Worm (Caenorhabditis elegans) whole organism, L1 larva: ENCODE results near the gene T20D3.6.

Experiments used
- C04F5.9 ChIP-seq: sonication (generic microtip); optimal IDR thresholded peaks from 2 replicates; lab custom pipeline; 2016; ENCODE audit warnings: missing genetic modification characterization, missing compliant biosample characterization
- C16A3.4 ChIP-seq: fragments of 150-350 bp; optimal IDR thresholded peaks from 2 replicates; lab custom pipeline; 2014; ENCODE audit warnings: missing biosample characterization, missing genetic modification characterization
- F16B12.6 ChIP-seq: fragments of 150-350 bp; optimal IDR thresholded peaks from 2 replicates; lab custom pipeline; 2014; ENCODE audit warnings: missing biosample characterization, missing genetic modification characterization
- aha-1 ChIP-seq: fragments of 150-350 bp; optimal IDR thresholded peaks from 2 replicates; lab custom pipeline; 2014; ENCODE audit warnings: missing biosample characterization, missing genetic modification characterization
- alr-1 ChIP-seq: fragments of 200-800 bp; sonication (Bioruptor generic); optimal IDR thresholded peaks from 2 replicates; lab custom pipeline; 2018; ENCODE audit warnings: borderline replicate concordance, mild to moderate bottlenecking, missing genetic modification characterization, missing compliant biosample characterization
- aly-2 ChIP-seq: fragments of 150-350 bp; optimal IDR thresholded peaks from 2 replicates; lab custom pipeline; 2014; ENCODE audit warnings: missing biosample characterization, missing genetic modification characterization
- ama-1 ChIP-seq: fragments of 150-350 bp; optimal IDR thresholded peaks from 2 replicates; lab custom pipeline; 2014
- blmp-1 ChIP-seq: fragments of 150-350 bp; optimal IDR thresholded peaks from 2 replicates; lab custom pipeline; 2014; ENCODE audit warnings: missing biosample characterization, missing genetic modification characterization
- ceh-63 ChIP-seq: fragments of 200-800 bp; sonication (Bioruptor generic); optimal IDR thresholded peaks from 2 replicates; lab custom pipeline; 2018; ENCODE audit warnings: mild to moderate bottlenecking, missing genetic modification characterization, missing compliant biosample characterization
- ceh-82 ChIP-seq, 3 experiments: fragments of 150-350 bp in 1 of 3; sonication (generic microtip) in 2 of 3; optimal IDR thresholded peaks; 2 replicates each; lab custom pipeline; 2014 to 2017; ENCODE audit warnings: missing biosample characterization in 3 of 3, missing genetic modification characterization in 3 of 3
- ceh-90 ChIP-seq: sonication (generic microtip); optimal IDR thresholded peaks from 2 replicates; lab custom pipeline; 2016; ENCODE audit warnings: missing genetic modification characterization, missing compliant biosample characterization
- efl-1 ChIP-seq, 4 experiments: fragments of 150-350 bp; optimal IDR thresholded peaks in 3 of 4; peaks in 1 of 4; 1 replicate in 1 of 4; 2 replicates in 3 of 4; lab custom pipeline; 2014; ENCODE audit warnings: missing biosample characterization in 2 of 4, missing genetic modification characterization in 2 of 4, missing genetic modification reagents in 2 of 4
- elt-3 ChIP-seq, 6 experiments: fragments of 150-350 bp in 1 of 6; sonication (generic microtip); optimal IDR thresholded peaks; 2 replicates each; lab custom pipeline; 2017 to 2018; ENCODE audit warnings: missing biosample characterization in 6 of 6, missing genetic modification characterization in 6 of 6, inconsistent platforms in 1 of 6
- fos-1 ChIP-seq: fragments of 150-350 bp; optimal IDR thresholded peaks from 2 replicates; lab custom pipeline; 2014; ENCODE audit warnings: missing biosample characterization, missing genetic modification characterization
- grh-1 ChIP-seq: fragments of 200-800 bp; sonication (Bioruptor generic); IDR thresholded peaks from 2 replicates; pipeline ENCODE4 v1.3.6; 2022; ENCODE audit warnings: missing genetic modification reagents, missing genetic modification characterization, missing compliant biosample characterization
- hpl-2 ChIP-seq: fragments of 150-350 bp; optimal IDR thresholded peaks from 2 replicates; lab custom pipeline; 2014; ENCODE audit warnings: missing biosample characterization, missing genetic modification reagents, missing genetic modification characterization
- lin-13 ChIP-seq: fragments of 150-350 bp; optimal IDR thresholded peaks from 2 replicates; lab custom pipeline; 2014; ENCODE audit warnings: missing biosample characterization, missing genetic modification reagents, missing genetic modification characterization
- lin-14 ChIP-seq: fragments of 200-800 bp; sonication (Bioruptor generic); optimal IDR thresholded peaks from 2 replicates; lab custom pipeline; 2018; ENCODE audit warnings: mild to moderate bottlenecking, missing genetic modification characterization, moderate library complexity, missing compliant biosample characterization
- lin-35 ChIP-seq, 2 experiments: fragments of 150-350 bp; optimal IDR thresholded peaks; 2 replicates each; lab custom pipeline; 2014; ENCODE audit warnings: missing biosample characterization in 2 of 2, missing genetic modification characterization in 2 of 2, missing genetic modification reagents in 2 of 2
- lin-39 ChIP-seq: fragments of 150-350 bp; optimal IDR thresholded peaks from 2 replicates; lab custom pipeline; 2014; ENCODE audit warnings: missing biosample characterization, missing genetic modification reagents, missing genetic modification characterization
- lsy-2 ChIP-seq, 2 experiments: fragments of 150-350 bp; optimal IDR thresholded peaks; 2 replicates each; lab custom pipeline; 2014; ENCODE audit warnings: missing biosample characterization in 2 of 2, missing genetic modification characterization in 2 of 2
- mdl-1 ChIP-seq, 2 experiments: fragments of 150-350 bp; optimal IDR thresholded peaks; 2 replicates each; lab custom pipeline; 2014 to 2017; ENCODE audit warnings: missing biosample characterization in 2 of 2, missing genetic modification characterization in 2 of 2, inconsistent platforms in 1 of 2
- mep-1 ChIP-seq: fragments of 150-350 bp; optimal IDR thresholded peaks from 2 replicates; lab custom pipeline; 2014; ENCODE audit warnings: missing biosample characterization, missing genetic modification characterization
- nhr-11 ChIP-seq: fragments of 150-350 bp; optimal IDR thresholded peaks from 2 replicates; lab custom pipeline; 2014; ENCODE audit warnings: missing biosample characterization, missing genetic modification characterization
- nhr-28 ChIP-seq: fragments of 150-350 bp; optimal IDR thresholded peaks from 2 replicates; lab custom pipeline; 2014; ENCODE audit warnings: missing biosample characterization, missing genetic modification characterization
- nhr-71 ChIP-seq: sonication (generic microtip); optimal IDR thresholded peaks from 2 replicates; lab custom pipeline; 2016; ENCODE audit warnings: mild to moderate bottlenecking, missing genetic modification characterization, moderate library complexity, missing compliant biosample characterization
- nhr-76 ChIP-seq: sonication (generic microtip); optimal IDR thresholded peaks from 2 replicates; lab custom pipeline; 2017; ENCODE audit warnings: missing biosample characterization, missing genetic modification characterization
- nhr-85 ChIP-seq: sonication (generic microtip); peaks from one replicate; lab custom pipeline; 2016; ENCODE audit warnings: missing genetic modification characterization, inconsistent platforms, missing compliant biosample characterization
- nhr-90 ChIP-seq: sonication (generic microtip); optimal IDR thresholded peaks from 2 replicates; lab custom pipeline; 2016; ENCODE audit warnings: mild to moderate bottlenecking, missing genetic modification characterization, missing compliant biosample characterization; ENCODE audit not compliant: poor library complexity
- pag-3 ChIP-seq: sonication (generic microtip); optimal IDR thresholded peaks from 2 replicates; lab custom pipeline; 2017; ENCODE audit warnings: missing genetic modification characterization, mild to moderate bottlenecking, missing compliant biosample characterization, antibody characterized with exemption, borderline replicate concordance; ENCODE audit not compliant: insufficient read depth
- pax-3 ChIP-seq: fragments of 200-800 bp; sonication (Bioruptor generic); optimal IDR thresholded peaks from 2 replicates; lab custom pipeline; 2018; ENCODE audit warnings: mild to moderate bottlenecking, missing genetic modification characterization, moderate library complexity, missing compliant biosample characterization
- pqm-1 ChIP-seq: sonication (generic microtip); optimal IDR thresholded peaks from 3 replicates; lab custom pipeline; 2017; ENCODE audit warnings: missing biosample characterization, missing genetic modification characterization
- rnt-1 ChIP-seq: sonication (generic microtip); optimal IDR thresholded peaks from 2 replicates; lab custom pipeline; 2016; ENCODE audit warnings: mild to moderate bottlenecking, missing genetic modification characterization, moderate library complexity, missing compliant biosample characterization
- skn-1 ChIP-seq: fragments of 150-350 bp; optimal IDR thresholded peaks from 2 replicates; lab custom pipeline; 2014; ENCODE audit warnings: missing biosample characterization, missing genetic modification characterization
- snu-23 ChIP-seq: sonication (generic microtip); optimal IDR thresholded peaks from 2 replicates; lab custom pipeline; 2016; ENCODE audit warnings: missing genetic modification characterization, missing compliant biosample characterization
- sup-37 ChIP-seq: fragments of 200-800 bp; sonication (Bioruptor generic); optimal IDR thresholded peaks from 2 replicates; lab custom pipeline; 2018; ENCODE audit warnings: mild to moderate bottlenecking, missing genetic modification characterization, missing compliant biosample characterization
- swsn-7 ChIP-seq: sonication (generic microtip); optimal IDR thresholded peaks from 2 replicates; lab custom pipeline; 2016; ENCODE audit warnings: missing genetic modification characterization, missing compliant biosample characterization
- tbx-2 ChIP-seq: sonication (generic microtip); optimal IDR thresholded peaks from 2 replicates; lab custom pipeline; 2016; ENCODE audit warnings: missing genetic modification characterization, missing compliant biosample characterization
- tlp-1 ChIP-seq: fragments of 150-350 bp; optimal IDR thresholded peaks from 2 replicates; lab custom pipeline; 2014; ENCODE audit warnings: missing biosample characterization, missing genetic modification characterization
- unc-98 ChIP-seq: fragments of 200-800 bp; sonication (Bioruptor generic); IDR thresholded peaks from 2 replicates; pipeline ENCODE4 v1.3.6; 2022; ENCODE audit warnings: missing genetic modification characterization, missing compliant biosample characterization
- zag-1 ChIP-seq: fragments of 150-350 bp; optimal IDR thresholded peaks from 2 replicates; lab custom pipeline; 2014; ENCODE audit warnings: missing biosample characterization, missing genetic modification characterization
- ztf-11 ChIP-seq, 2 experiments: sonication (generic microtip); optimal IDR thresholded peaks; 2 replicates each; lab custom pipeline; 2016 to 2017; ENCODE audit warnings: missing genetic modification characterization in 2 of 2, missing biosample characterization in 1 of 2, missing compliant biosample characterization in 1 of 2
- ztf-4 ChIP-seq: fragments of 150-350 bp; optimal IDR thresholded peaks from 2 replicates; lab custom pipeline; 2014; ENCODE audit warnings: missing biosample characterization, missing genetic modification characterization

The T20D3.6 gene

DNA sequence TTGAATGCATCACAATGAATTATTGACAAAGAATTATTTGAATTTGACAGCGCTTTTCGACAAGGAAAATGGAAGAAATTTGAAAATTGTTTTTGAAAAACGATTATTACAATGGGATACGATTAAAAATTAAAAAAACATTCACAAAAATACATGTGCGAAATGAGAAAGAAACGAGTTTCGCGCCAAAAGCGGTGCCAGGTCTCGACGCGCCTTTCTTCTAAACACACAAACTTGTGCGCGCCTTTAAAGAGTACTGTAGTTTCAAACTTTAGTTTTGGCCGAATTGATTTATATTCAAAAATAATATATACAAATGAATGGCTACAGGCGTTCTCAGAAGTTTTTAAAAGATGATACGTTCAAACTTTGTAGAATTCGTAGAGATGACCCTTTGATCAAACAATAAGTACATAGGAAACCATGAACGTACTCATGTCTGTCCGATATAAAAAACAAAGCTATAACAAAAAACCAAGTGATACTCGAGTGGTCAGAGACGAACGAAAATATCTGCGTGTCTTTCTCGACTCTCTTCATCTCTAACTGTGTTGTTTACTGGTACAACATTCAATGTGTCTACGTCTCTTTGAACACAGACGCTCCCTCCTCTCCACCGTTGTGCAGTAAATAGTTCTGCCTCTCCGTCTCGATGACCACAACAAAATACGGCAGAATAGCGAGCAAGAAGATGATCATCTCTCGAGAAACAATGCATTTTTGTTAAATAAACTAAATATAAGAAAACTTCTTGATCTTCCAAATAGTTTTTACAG, 28.9 kb upstream of the T20D3.6 start:
- TF ChIP-seq efl-1 (optimal IDR thresholded peaks at IDR 0.05; lab: Kevin White, UChicago): peak; percentile 19 to 40
- TF ChIP-seq efl-1 (GFP tag; optimal IDR thresholded peaks at IDR 0.05 in 1 of 2; lab: Kevin White, UChicago): peak in 1 of 2 experiments; percentile 48
- peak; percentile 59 for TF ChIP-seq lin-14 (GFP tag; lab: Kevin White, UChicago)
- TF ChIP-seq nhr-85: peak; percentile 62
- peak; percentile 9 for TF ChIP-seq nhr-71 (tag; lab: Kevin White, UChicago)
- peak in 1 of 2 experiments; percentile 45 for TF ChIP-seq lsy-2 (tag; optimal IDR thresholded peaks at IDR 0.05; lab: Kevin White, UChicago)
- peak; percentile 36 for TF ChIP-seq rnt-1 (tag; lab: Kevin White, UChicago)
- TF ChIP-seq ztf-4 (tag; lab: Kevin White, UChicago): no peak
- no peak for TF ChIP-seq swsn-7 (tag; lab: Kevin White, UChicago)
- TF ChIP-seq mep-1: peak; percentile 16
- TF ChIP-seq snu-23 (GFP tag; lab: Kevin White, UChicago): peak; percentile 41
- no peak for TF ChIP-seq aly-2 (tag; lab: Kevin White, UChicago)
- TF ChIP-seq lin-35 (GFP tag; optimal IDR thresholded peaks at IDR 0.05; lab: Kevin White, UChicago): peak in 1 of 2 experiments; percentile 55

- peak; percentile 6 for TF ChIP-seq F16B12.6 (tag; lab: Kevin White, UChicago)
- TF ChIP-seq lsy-2 (tag; optimal IDR thresholded peaks at IDR 0.05; lab: Kevin White, UChicago): peak in 1 of 2 experiments; percentile 43
- TF ChIP-seq alr-1: no peak
- no peak for TF ChIP-seq ceh-63 (GFP tag; lab: Kevin White, UChicago)
- TF ChIP-seq efl-1 (optimal IDR thresholded peaks at IDR 0.05; lab: Kevin White, UChicago): no peak
- peak in 1 of 2 experiments; percentile 30 for TF ChIP-seq efl-1 (GFP tag; optimal IDR thresholded peaks at IDR 0.05 in 1 of 2; lab: Kevin White, UChicago)
- no peak for TF ChIP-seq mdl-1 (tag; optimal IDR thresholded peaks at IDR 0.05; lab: Kevin White, UChicago)
- TF ChIP-seq, all 84 proteins: peak for 3
These were observed 27.3 kb upstream of the T20D3.6 start, which contains the start of gene pezo-1 for ce11 chrIV:9366411-9366810. pezo-1 (minus strand) TSS chrIV:9366511.

- TF ChIP-seq C16A3.4 (tag; lab: Kevin White, UChicago): no peak
- no peak for TF ChIP-seq C04F5.9 (tag; lab: Kevin White, UChicago)
These were observed 14.6 kb upstream of the T20D3.6 start for ce11 chrIV:9353728-9354127.

ce11 chrIV:9343102-9343599, 4.0 kb upstream of the T20D3.6 start, which contains the start of gene pigc-1:
pigc-1 (minus strand) TSS chrIV:9343152.
- TF ChIP-seq efl-1 (optimal IDR thresholded peaks at IDR 0.05; lab: Kevin White, UChicago): no peak
- peak in 1 of 2 experiments; percentile 16 for TF ChIP-seq efl-1 (GFP tag; optimal IDR thresholded peaks at IDR 0.05 in 1 of 2; lab: Kevin White, UChicago)
- TF ChIP-seq pag-3: no peak
- TF ChIP-seq, all 84 proteins: peak for 1

ce11 chrIV:9341591-9341990, 2.5 kb upstream of the T20D3.6 start, which contains the start of gene vps-26:
vps-26 (minus strand) TSS chrIV:9341790.
- TF ChIP-seq fos-1: no peak
- no peak for TF ChIP-seq ama-1 (lab: Kevin White, UChicago)
- TF ChIP-seq grh-1 (GFP tag; lab: Robert Waterston, UW): no peak
- TF ChIP-seq ztf-11 (tag; optimal IDR thresholded peaks at IDR 0.05; lab: Kevin White, UChicago): no peak
- no peak for TF ChIP-seq unc-98 (GFP tag; lab: Robert Waterston, UW)
- TF ChIP-seq nhr-28 (tag; lab: Kevin White, UChicago): no peak
- TF ChIP-seq hpl-2 (GFP tag; lab: Kevin White, UChicago): no peak
- no peak for TF ChIP-seq nhr-11 (tag; lab: Kevin White, UChicago)
- TF ChIP-seq pax-3 (tag; lab: Kevin White, UChicago): no peak
- no peak for TF ChIP-seq tbx-2 (tag; lab: Kevin White, UChicago)
- no peak for TF ChIP-seq pqm-1 (tag; lab: Kevin White, UChicago)
- no peak for TF ChIP-seq ceh-90 (tag; lab: Kevin White, UChicago)
- TF ChIP-seq elt-3 (tag; optimal IDR thresholded peaks at IDR 0.05; lab: Kevin White, UChicago): no peak
- TF ChIP-seq lin-13 (GFP tag; lab: Kevin White, UChicago): no peak
- no peak for TF ChIP-seq tlp-1 (tag; lab: Kevin White, UChicago)
- no peak for TF ChIP-seq nhr-76 (tag; lab: Kevin White, UChicago)
- no peak for TF ChIP-seq aha-1 (tag; lab: Kevin White, UChicago)
- peak; percentile 7 for TF ChIP-seq rnt-1 (tag; lab: Kevin White, UChicago)
- no peak for TF ChIP-seq ceh-82 (tag; optimal IDR thresholded peaks at IDR 0.05; lab: Kevin White, UChicago)
- no peak for TF ChIP-seq lin-39 (tag; lab: Kevin White, UChicago)
- peak; percentile 9 for TF ChIP-seq blmp-1 (tag; lab: Kevin White, UChicago)
- TF ChIP-seq sup-37: no peak
- TF ChIP-seq nhr-90 (tag; lab: Kevin White, UChicago): no peak
- TF ChIP-seq skn-1 (tag; lab: Kevin White, UChicago): no peak
- TF ChIP-seq zag-1 (tag; lab: Kevin White, UChicago): no peak
